Worm (Caenorhabditis elegans): ENCODE data around the gene aakb-2.

The aakb-2 gene

DNA sequence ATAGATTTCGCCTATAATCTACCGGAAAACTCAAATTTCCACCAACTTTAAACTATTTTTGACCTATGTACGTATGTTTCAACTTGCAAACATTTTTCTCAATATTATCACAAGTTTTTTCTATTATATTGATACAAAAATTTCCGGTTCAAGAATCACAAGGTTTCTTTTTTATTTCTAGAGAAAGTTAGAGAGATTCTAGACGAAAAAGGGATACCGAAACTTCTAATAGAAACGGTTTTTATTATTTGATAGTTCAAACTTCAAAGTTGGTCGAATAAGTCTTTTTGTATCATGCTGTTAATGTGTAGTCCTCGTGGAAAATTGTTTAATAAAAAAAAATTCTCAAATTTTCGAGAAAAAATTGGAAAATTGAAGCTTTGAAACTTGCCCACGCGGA is 18.1 kb downstream of the aakb-2 start:
- TF ChIP-seq T22C8.4 (GFP tag; IDR thresholded peaks at IDR 0.05) = no peak
- no peak for TF ChIP-seq klf-2 (GFP tag; conservative IDR thresholded peaks at IDR 0.05)
- no peak for TF ChIP-seq med-1 (GFP tag; optimal IDR thresholded peaks at IDR 0.05; ENCODE audit: insufficient read depth)
- no peak for TF ChIP-seq flt-1 (GFP tag; IDR thresholded peaks at IDR 0.05)
- TF ChIP-seq tab-1 (GFP tag; IDR thresholded peaks at IDR 0.05) = no peak
- TF ChIP-seq ref-1 (GFP tag; conservative IDR thresholded peaks at IDR 0.05) = no peak
- TF ChIP-seq ztf-29 (GFP tag; IDR thresholded peaks at IDR 0.05) = no peak
- TF ChIP-seq cog-1 (tag; optimal IDR thresholded peaks at IDR 0.05) = no peak
- TF ChIP-seq ztf-23 (GFP tag; IDR thresholded peaks at IDR 0.05) = no peak

DNA sequence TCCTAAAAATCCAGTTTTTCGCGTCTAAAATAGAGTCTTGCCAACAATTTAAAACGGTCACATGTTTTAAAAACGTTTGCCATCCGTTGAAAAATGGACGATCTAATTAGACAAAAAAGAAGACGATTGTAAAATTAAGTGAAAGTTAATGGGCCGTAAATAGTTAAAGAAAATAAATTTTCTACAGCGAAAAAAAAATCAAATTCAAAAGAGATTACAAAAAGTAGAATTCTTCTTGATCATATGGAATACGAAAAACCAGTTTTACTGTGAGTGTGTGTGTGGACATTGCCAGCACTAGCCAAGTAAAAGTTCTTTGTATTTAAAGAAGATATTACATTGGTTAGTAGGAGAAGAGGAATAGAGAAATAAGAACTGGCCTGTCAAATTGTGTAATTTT is 25.1 kb downstream of the aakb-2 start:
- TF ChIP-seq flt-1 (GFP tag; IDR thresholded peaks at IDR 0.05) = no peak
- no peak for TF ChIP-seq ztf-23 (GFP tag; IDR thresholded peaks at IDR 0.05)
- no peak for TF ChIP-seq ztf-29 (GFP tag; IDR thresholded peaks at IDR 0.05)

DNA sequence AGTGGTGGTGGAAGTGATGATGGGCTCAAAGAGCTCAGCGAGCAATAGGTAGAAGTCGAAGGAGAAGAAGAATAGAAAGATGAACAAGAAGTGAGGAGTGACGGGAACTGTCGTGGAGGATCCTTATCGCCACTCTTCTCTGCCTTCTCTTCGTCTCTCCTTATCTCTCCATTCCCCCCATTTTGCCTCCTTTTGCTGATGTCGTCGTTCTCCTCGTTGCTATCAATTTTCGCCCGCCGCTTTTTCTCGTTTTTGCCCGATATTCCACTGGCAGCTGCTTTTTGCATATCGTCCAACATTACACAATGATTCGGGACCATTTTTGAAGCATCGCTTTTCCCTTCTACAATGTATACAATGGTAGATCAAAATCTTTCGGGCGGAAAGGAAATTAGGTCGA is 30.4 kb downstream of the aakb-2 start:
- TF ChIP-seq cog-1 (tag; optimal IDR thresholded peaks at IDR 0.05) (no peak), T22C8.4 (GFP tag; IDR thresholded peaks at IDR 0.05) (no peak), ztf-29 (GFP tag; IDR thresholded peaks at IDR 0.05) (no peak), ztf-23 (GFP tag; IDR thresholded peaks at IDR 0.05) (no peak), tab-1 (GFP tag; IDR thresholded peaks at IDR 0.05) (no peak), flt-1 (GFP tag; IDR thresholded peaks at IDR 0.05) (no peak), med-1 (GFP tag; optimal IDR thresholded peaks at IDR 0.05; ENCODE audit: insufficient read depth) (no peak), ref-1 (GFP tag; conservative IDR thresholded peaks at IDR 0.05) (no peak), klf-2 (GFP tag; conservative IDR thresholded peaks at IDR 0.05) (no peak)

DNA sequence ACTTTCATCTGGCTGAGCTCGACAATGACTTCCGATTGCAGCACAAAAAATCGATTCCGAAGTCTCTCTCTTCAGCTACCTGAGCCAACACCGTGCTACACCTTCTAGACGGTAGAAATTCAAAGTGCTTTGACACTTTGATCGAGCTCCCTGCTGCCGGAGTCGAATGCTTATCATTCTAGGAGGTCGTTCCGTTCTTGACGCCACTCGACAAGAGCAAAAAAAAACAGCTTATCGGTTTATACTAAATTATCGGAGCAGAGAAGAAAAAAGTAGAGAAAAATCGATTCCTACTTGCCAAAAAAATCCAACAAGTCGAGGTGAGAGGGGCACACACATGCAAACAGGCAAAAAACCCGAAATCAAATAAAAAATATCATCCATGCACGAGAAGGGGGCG is 31.6 kb downstream of the aakb-2 start:
- no peak for TF ChIP-seq ref-1 (GFP tag; conservative IDR thresholded peaks at IDR 0.05)
- no peak for TF ChIP-seq cog-1 (tag; optimal IDR thresholded peaks at IDR 0.05)
- TF ChIP-seq ztf-29 (GFP tag; IDR thresholded peaks at IDR 0.05) = no peak
- TF ChIP-seq T22C8.4 (GFP tag; IDR thresholded peaks at IDR 0.05) = no peak
- no peak for TF ChIP-seq ztf-23 (GFP tag; IDR thresholded peaks at IDR 0.05)
- no peak for TF ChIP-seq med-1 (GFP tag; optimal IDR thresholded peaks at IDR 0.05; ENCODE audit: insufficient read depth)
- TF ChIP-seq tab-1 (GFP tag; IDR thresholded peaks at IDR 0.05) = no peak
- TF ChIP-seq flt-1 (GFP tag; IDR thresholded peaks at IDR 0.05) = no peak
- TF ChIP-seq klf-2 (GFP tag; conservative IDR thresholded peaks at IDR 0.05) = no peak

DNA sequence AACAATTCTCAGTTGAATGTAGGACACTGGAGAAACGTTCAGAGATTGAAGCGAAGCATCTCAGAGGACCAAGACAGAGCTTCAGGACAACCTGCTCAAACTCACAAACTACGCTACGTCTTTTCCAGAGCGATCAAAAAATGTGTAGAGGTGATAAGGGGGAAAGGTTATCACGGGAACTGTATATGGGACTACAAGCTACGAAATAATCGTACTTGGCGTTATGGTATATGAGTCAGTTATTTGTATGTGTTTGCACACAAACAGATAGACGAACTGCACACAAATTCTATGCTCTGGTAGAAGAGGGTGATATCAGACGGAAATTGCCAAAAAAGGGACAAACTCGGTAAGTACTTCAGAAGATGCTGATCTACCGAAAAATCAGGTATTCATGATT is 32.3 kb downstream of the aakb-2 start:
- TF ChIP-seq ref-1 (GFP tag; conservative IDR thresholded peaks at IDR 0.05) (no peak), cog-1 (tag; optimal IDR thresholded peaks at IDR 0.05) (no peak)

DNA sequence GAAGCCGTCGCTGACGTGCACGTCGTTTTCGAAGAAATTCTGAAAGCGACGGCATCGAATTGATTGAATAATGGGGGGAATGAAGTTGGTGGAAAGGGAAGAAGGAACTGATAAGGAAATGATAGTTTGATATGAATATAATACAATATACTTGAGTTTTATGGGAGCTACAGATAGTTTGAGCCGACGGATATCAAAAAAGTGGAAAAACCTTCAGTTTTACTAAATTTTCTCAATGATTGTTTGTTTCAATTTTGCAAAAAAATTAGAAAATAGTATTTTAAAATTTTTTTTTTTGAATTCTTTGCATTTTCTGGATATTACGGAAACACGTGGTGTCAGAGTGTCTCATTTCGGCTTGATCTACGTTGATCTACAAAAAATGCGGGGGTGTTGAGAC is 33.9 kb downstream of the aakb-2 start, which contains the start of gene obr-1:
obr-1 (minus strand) TSS at position 101 of the 400 bp plus-strand sequence.
- no peak for TF ChIP-seq med-1 (GFP tag; optimal IDR thresholded peaks at IDR 0.05; ENCODE audit: insufficient read depth)
- TF ChIP-seq T22C8.4 (GFP tag; IDR thresholded peaks at IDR 0.05) = no peak
- no peak for TF ChIP-seq klf-2 (GFP tag; conservative IDR thresholded peaks at IDR 0.05)
- no peak for TF ChIP-seq ztf-23 (GFP tag; IDR thresholded peaks at IDR 0.05)
- no peak for TF ChIP-seq tab-1 (GFP tag; IDR thresholded peaks at IDR 0.05)
- TF ChIP-seq ref-1 (GFP tag; conservative IDR thresholded peaks at IDR 0.05) = no peak
- no peak for TF ChIP-seq ztf-29 (GFP tag; IDR thresholded peaks at IDR 0.05)
- no peak for TF ChIP-seq cog-1 (tag; optimal IDR thresholded peaks at IDR 0.05)
- no peak for TF ChIP-seq flt-1 (GFP tag; IDR thresholded peaks at IDR 0.05)

DNA sequence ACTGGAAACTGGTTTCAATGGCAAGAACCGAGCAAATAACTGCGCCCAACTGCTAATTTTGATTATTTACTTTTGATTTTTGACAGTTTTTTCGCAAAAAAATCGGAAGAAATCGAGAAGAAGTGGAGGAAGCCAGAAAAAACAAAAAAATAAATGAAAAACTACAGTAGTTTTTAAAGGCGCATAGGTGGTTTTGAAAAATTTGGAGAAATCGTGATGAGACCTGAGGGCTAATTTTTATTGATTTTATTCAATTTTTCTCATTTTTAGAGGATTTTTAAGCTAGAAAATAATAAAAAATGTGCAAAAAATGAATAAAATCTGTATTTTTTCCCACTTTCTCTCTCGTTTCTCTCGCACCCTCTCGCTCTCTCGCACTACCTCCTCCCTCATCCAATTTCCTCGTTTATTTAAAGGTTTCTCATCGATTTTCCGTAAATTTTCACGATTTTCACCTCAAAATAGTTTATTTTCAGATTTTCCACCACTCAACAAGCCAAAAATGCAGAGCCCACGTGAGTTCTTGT is 37.7 kb downstream of the aakb-2 start, which contains the start of gene Y47D3A.20:
Y47D3A.20 (plus strand) TSS at position 477 of the 527 bp plus-strand sequence.
- no peak for TF ChIP-seq tab-1 (GFP tag; IDR thresholded peaks at IDR 0.05)
- TF ChIP-seq cog-1 (tag; optimal IDR thresholded peaks at IDR 0.05) = no peak
- no peak for TF ChIP-seq ztf-23 (GFP tag; IDR thresholded peaks at IDR 0.05)
- TF ChIP-seq T22C8.4 (GFP tag; IDR thresholded peaks at IDR 0.05) = no peak
- TF ChIP-seq ref-1 (GFP tag; conservative IDR thresholded peaks at IDR 0.05) = no peak
- no peak for TF ChIP-seq med-1 (GFP tag; optimal IDR thresholded peaks at IDR 0.05; ENCODE audit: insufficient read depth)
- TF ChIP-seq flt-1 (GFP tag; IDR thresholded peaks at IDR 0.05) = no peak
- no peak for TF ChIP-seq ztf-29 (GFP tag; IDR thresholded peaks at IDR 0.05)
- no peak for TF ChIP-seq klf-2 (GFP tag; conservative IDR thresholded peaks at IDR 0.05)

DNA sequence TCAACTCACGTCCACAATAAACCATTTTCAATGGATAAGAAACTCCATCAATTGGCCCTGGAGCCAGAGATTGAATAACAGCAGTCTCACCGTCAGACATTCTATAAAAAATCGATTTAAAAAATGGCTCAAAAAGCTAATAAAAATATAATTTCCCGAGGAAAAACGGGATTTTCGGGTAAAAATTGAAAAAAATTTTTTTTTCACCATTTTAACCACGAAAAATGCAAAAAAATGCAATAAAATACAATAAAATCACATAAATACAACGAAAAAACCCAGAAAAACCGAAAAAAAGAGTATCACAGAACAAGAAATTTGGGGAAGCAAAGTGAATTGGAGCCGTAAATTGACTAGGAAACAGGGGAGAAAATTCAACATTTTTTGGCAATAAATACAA is 41.9 kb downstream of the aakb-2 start, which contains the start of gene Y47D3A.21:
Y47D3A.21 (minus strand) TSS at position 101 of the 400 bp plus-strand sequence.
- TF ChIP-seq T22C8.4 (GFP tag; IDR thresholded peaks at IDR 0.05) = no peak
- TF ChIP-seq med-1 (GFP tag; optimal IDR thresholded peaks at IDR 0.05; ENCODE audit: insufficient read depth) = no peak
- TF ChIP-seq cog-1 (tag; optimal IDR thresholded peaks at IDR 0.05) = no peak
- no peak for TF ChIP-seq ztf-23 (GFP tag; IDR thresholded peaks at IDR 0.05)
- TF ChIP-seq klf-2 (GFP tag; conservative IDR thresholded peaks at IDR 0.05) = no peak
- no peak for TF ChIP-seq ztf-29 (GFP tag; IDR thresholded peaks at IDR 0.05)
- no peak for TF ChIP-seq flt-1 (GFP tag; IDR thresholded peaks at IDR 0.05)
- TF ChIP-seq ref-1 (GFP tag; conservative IDR thresholded peaks at IDR 0.05) = no peak
- no peak for TF ChIP-seq tab-1 (GFP tag; IDR thresholded peaks at IDR 0.05)

DNA sequence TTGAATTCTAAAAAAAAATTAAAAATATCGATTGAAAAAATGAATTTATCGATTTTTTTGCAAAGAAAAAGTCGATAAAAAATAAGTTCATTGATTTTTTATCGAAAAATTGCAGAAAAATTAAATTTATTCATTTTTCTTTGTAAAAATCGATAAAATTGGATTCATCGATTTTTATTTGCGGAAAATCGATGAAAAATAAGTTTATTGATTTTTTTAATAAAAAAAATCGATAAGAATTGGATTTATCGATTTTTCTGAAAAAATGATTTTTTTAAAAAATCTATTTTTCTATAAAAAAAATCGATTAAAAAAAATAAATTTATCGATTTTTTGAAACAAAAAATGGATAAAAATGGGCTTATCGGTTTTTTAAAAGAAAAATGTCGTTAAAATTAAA is 43.0 kb downstream of the aakb-2 start:
- peak; percentile 81 for TF ChIP-seq T22C8.4 (GFP tag; IDR thresholded peaks at IDR 0.05)
- no peak for TF ChIP-seq klf-2 (GFP tag; conservative IDR thresholded peaks at IDR 0.05)

DNA sequence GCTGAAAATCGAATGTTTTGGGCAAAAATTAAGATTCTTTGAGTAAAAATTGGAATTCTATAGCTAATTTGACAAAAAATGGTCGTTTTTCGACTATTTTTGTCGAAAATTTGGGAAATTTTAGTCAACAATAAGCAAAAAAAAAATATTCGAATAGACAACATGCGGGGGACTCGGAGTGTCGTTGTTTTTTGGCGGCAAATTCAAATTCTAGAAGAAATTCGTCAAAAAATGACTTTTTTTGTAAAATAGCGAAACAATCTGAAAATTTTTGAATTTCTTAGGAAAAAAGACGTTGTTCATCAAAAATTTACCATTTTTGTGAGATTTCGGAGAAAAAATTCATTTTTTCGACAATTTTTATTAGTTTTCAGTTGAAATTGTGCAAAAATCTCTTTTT is 46.7 kb downstream of the aakb-2 start:
- TF ChIP-seq tab-1 (GFP tag; IDR thresholded peaks at IDR 0.05) = no peak
- TF ChIP-seq med-1 (GFP tag; optimal IDR thresholded peaks at IDR 0.05; ENCODE audit: insufficient read depth) = no peak
- TF ChIP-seq ref-1 (GFP tag; conservative IDR thresholded peaks at IDR 0.05) = no peak
- TF ChIP-seq ztf-23 (GFP tag; IDR thresholded peaks at IDR 0.05) = no peak
- TF ChIP-seq ztf-29 (GFP tag; IDR thresholded peaks at IDR 0.05) = no peak
- no peak for TF ChIP-seq flt-1 (GFP tag; IDR thresholded peaks at IDR 0.05)
- no peak for TF ChIP-seq T22C8.4 (GFP tag; IDR thresholded peaks at IDR 0.05)
- no peak for TF ChIP-seq cog-1 (tag; optimal IDR thresholded peaks at IDR 0.05)
- no peak for TF ChIP-seq klf-2 (GFP tag; conservative IDR thresholded peaks at IDR 0.05)
